Worm (Caenorhabditis elegans) whole organism, L1 larva: ENCODE results near the gene cpt-3.

Experiments used
- C04F5.9 ChIP-seq: sonication (generic microtip); optimal IDR thresholded peaks from 2 replicates; lab custom pipeline; 2016; ENCODE audit warnings: missing genetic modification characterization, missing compliant biosample characterization
- C34B4.2 ChIP-seq: sonication (generic microtip); optimal IDR thresholded peaks from 2 replicates; lab custom pipeline; 2017; ENCODE audit warnings: mild to moderate bottlenecking, missing genetic modification characterization, missing compliant biosample characterization
- ama-1 ChIP-seq: fragments of 150-350 bp; optimal IDR thresholded peaks from 2 replicates; lab custom pipeline; 2014
- blmp-1 ChIP-seq: fragments of 150-350 bp; optimal IDR thresholded peaks from 2 replicates; lab custom pipeline; 2014; ENCODE audit warnings: missing biosample characterization, missing genetic modification characterization
- ceh-63 ChIP-seq: fragments of 200-800 bp; sonication (Bioruptor generic); optimal IDR thresholded peaks from 2 replicates; lab custom pipeline; 2018; ENCODE audit warnings: mild to moderate bottlenecking, missing genetic modification characterization, missing compliant biosample characterization
- ceh-8 ChIP-seq: fragments of 200-800 bp; sonication (Bioruptor generic); optimal IDR thresholded peaks from 2 replicates; lab custom pipeline; 2018; ENCODE audit warnings: mild to moderate bottlenecking, missing genetic modification characterization, moderate library complexity, missing compliant biosample characterization
- ceh-82 ChIP-seq, 3 experiments: fragments of 150-350 bp in 1 of 3; sonication (generic microtip) in 2 of 3; optimal IDR thresholded peaks; 2 replicates each; lab custom pipeline; 2014 to 2017; ENCODE audit warnings: missing biosample characterization in 3 of 3, missing genetic modification characterization in 3 of 3
- dpl-1 ChIP-seq, 3 experiments: fragments of 150-350 bp in 2 of 3; sonication (generic microtip) in 1 of 3; optimal IDR thresholded peaks; 2 replicates each; lab custom pipeline; 2014 to 2017; ENCODE audit warnings: missing biosample characterization in 3 of 3, missing genetic modification characterization in 3 of 3, missing genetic modification reagents in 3 of 3
- efl-1 ChIP-seq, 4 experiments: fragments of 150-350 bp; optimal IDR thresholded peaks in 3 of 4; peaks in 1 of 4; 1 replicate in 1 of 4; 2 replicates in 3 of 4; lab custom pipeline; 2014; ENCODE audit warnings: missing biosample characterization in 2 of 4, missing genetic modification characterization in 2 of 4, missing genetic modification reagents in 2 of 4
- elt-3 ChIP-seq, 6 experiments: fragments of 150-350 bp in 1 of 6; sonication (generic microtip); optimal IDR thresholded peaks; 2 replicates each; lab custom pipeline; 2017 to 2018; ENCODE audit warnings: missing biosample characterization in 6 of 6, missing genetic modification characterization in 6 of 6, inconsistent platforms in 1 of 6
- fkh-8 ChIP-seq: sonication (generic microtip); optimal IDR thresholded peaks from 2 replicates; lab custom pipeline; 2016; ENCODE audit warnings: mild to moderate bottlenecking, missing genetic modification characterization, missing compliant biosample characterization
- fos-1 ChIP-seq: fragments of 150-350 bp; optimal IDR thresholded peaks from 2 replicates; lab custom pipeline; 2014; ENCODE audit warnings: missing biosample characterization, missing genetic modification characterization
- hlh-17 ChIP-seq: fragments of 200-800 bp; sonication (Bioruptor generic); optimal IDR thresholded peaks from 2 replicates; lab custom pipeline; 2018; ENCODE audit warnings: missing genetic modification characterization, mild to moderate bottlenecking, missing compliant biosample characterization, moderate library complexity, borderline replicate concordance
- lin-13 ChIP-seq: fragments of 150-350 bp; optimal IDR thresholded peaks from 2 replicates; lab custom pipeline; 2014; ENCODE audit warnings: missing biosample characterization, missing genetic modification reagents, missing genetic modification characterization
- lin-15B ChIP-seq: fragments of 150-350 bp; sonication (generic microtip); optimal IDR thresholded peaks from 3 replicates; lab custom pipeline; 2014; ENCODE audit warnings: missing biosample characterization, missing genetic modification characterization
- lin-39 ChIP-seq: fragments of 150-350 bp; optimal IDR thresholded peaks from 2 replicates; lab custom pipeline; 2014; ENCODE audit warnings: missing biosample characterization, missing genetic modification reagents, missing genetic modification characterization
- lsy-2 ChIP-seq, 2 experiments: fragments of 150-350 bp; optimal IDR thresholded peaks; 2 replicates each; lab custom pipeline; 2014; ENCODE audit warnings: missing biosample characterization in 2 of 2, missing genetic modification characterization in 2 of 2
- mep-1 ChIP-seq: fragments of 150-350 bp; optimal IDR thresholded peaks from 2 replicates; lab custom pipeline; 2014; ENCODE audit warnings: missing biosample characterization, missing genetic modification characterization
- nhr-11 ChIP-seq: fragments of 150-350 bp; optimal IDR thresholded peaks from 2 replicates; lab custom pipeline; 2014; ENCODE audit warnings: missing biosample characterization, missing genetic modification characterization
- nhr-19 ChIP-seq: fragments of 200-800 bp; sonication (Bioruptor generic); conservative IDR thresholded peaks from 2 replicates; pipeline ENCODE4 v1.3.6; 2022; ENCODE audit warnings: missing genetic modification characterization, missing compliant biosample characterization
- nhr-71 ChIP-seq: sonication (generic microtip); optimal IDR thresholded peaks from 2 replicates; lab custom pipeline; 2016; ENCODE audit warnings: mild to moderate bottlenecking, missing genetic modification characterization, moderate library complexity, missing compliant biosample characterization
- nhr-77 ChIP-seq: fragments of 150-350 bp; optimal IDR thresholded peaks from 2 replicates; lab custom pipeline; 2014; ENCODE audit warnings: missing biosample characterization, missing genetic modification characterization
- pax-3 ChIP-seq: fragments of 200-800 bp; sonication (Bioruptor generic); optimal IDR thresholded peaks from 2 replicates; lab custom pipeline; 2018; ENCODE audit warnings: mild to moderate bottlenecking, missing genetic modification characterization, moderate library complexity, missing compliant biosample characterization
- pqm-1 ChIP-seq: sonication (generic microtip); optimal IDR thresholded peaks from 3 replicates; lab custom pipeline; 2017; ENCODE audit warnings: missing biosample characterization, missing genetic modification characterization
- rnt-1 ChIP-seq: sonication (generic microtip); optimal IDR thresholded peaks from 2 replicates; lab custom pipeline; 2016; ENCODE audit warnings: mild to moderate bottlenecking, missing genetic modification characterization, moderate library complexity, missing compliant biosample characterization
- snu-23 ChIP-seq: sonication (generic microtip); optimal IDR thresholded peaks from 2 replicates; lab custom pipeline; 2016; ENCODE audit warnings: missing genetic modification characterization, missing compliant biosample characterization
- swsn-7 ChIP-seq: sonication (generic microtip); optimal IDR thresholded peaks from 2 replicates; lab custom pipeline; 2016; ENCODE audit warnings: missing genetic modification characterization, missing compliant biosample characterization
- tbx-2 ChIP-seq: sonication (generic microtip); optimal IDR thresholded peaks from 2 replicates; lab custom pipeline; 2016; ENCODE audit warnings: missing genetic modification characterization, missing compliant biosample characterization
- tlp-1 ChIP-seq: fragments of 150-350 bp; optimal IDR thresholded peaks from 2 replicates; lab custom pipeline; 2014; ENCODE audit warnings: missing biosample characterization, missing genetic modification characterization
- unc-130 ChIP-seq: fragments of 150-350 bp; optimal IDR thresholded peaks from 2 replicates; lab custom pipeline; 2017; ENCODE audit warnings: missing biosample characterization, missing genetic modification characterization, inconsistent platforms
- unc-62 ChIP-seq: fragments of 150-350 bp; optimal IDR thresholded peaks from 2 replicates; lab custom pipeline; 2014; ENCODE audit warnings: missing biosample characterization, missing genetic modification reagents, missing genetic modification characterization
- unc-98 ChIP-seq: fragments of 200-800 bp; sonication (Bioruptor generic); IDR thresholded peaks from 2 replicates; pipeline ENCODE4 v1.3.6; 2022; ENCODE audit warnings: missing genetic modification characterization, missing compliant biosample characterization
- xbp-1 ChIP-seq: sonication (generic microtip); optimal IDR thresholded peaks from 2 replicates; lab custom pipeline; 2016; ENCODE audit warnings: missing genetic modification characterization, missing compliant biosample characterization

The cpt-3 gene

ce11 chrIII:2110249-2110648, 27.6 kb downstream of the cpt-3 start, which contains the start of gene Y48G9A.7:
Gene Y48G9A.7 (plus strand): TSS chrIII:2110549.
- TF ChIP-seq blmp-1 (tag; lab: Kevin White, UChicago) (no peak), lsy-2 (tag; optimal IDR thresholded peaks at IDR 0.05; lab: Kevin White, UChicago) (no peak), ceh-82 (tag; optimal IDR thresholded peaks at IDR 0.05; lab: Kevin White, UChicago) (no peak), pax-3 (no peak)

- TF ChIP-seq lin-15B (tag; lab: Kevin White, UChicago) (no peak), dpl-1 (GFP tag; optimal IDR thresholded peaks at IDR 0.05; lab: Kevin White, UChicago) (peak in 1 of 3 experiments; percentile 4), efl-1 (optimal IDR thresholded peaks at IDR 0.05; lab: Kevin White, UChicago) (no peak), efl-1 (GFP tag; optimal IDR thresholded peaks at IDR 0.05 in 1 of 2; lab: Kevin White, UChicago) (peak; percentile 42 to 46)
Measured at ce11 chrIII:2111376-2111775, 28.8 kb downstream of the cpt-3 start.

ce11 chrIII:2112009-2112408, 29.4 kb downstream of the cpt-3 start:
- TF ChIP-seq swsn-7 (no peak), dpl-1 (GFP tag; optimal IDR thresholded peaks at IDR 0.05; lab: Kevin White, UChicago) (no peak), tlp-1 (tag; lab: Kevin White, UChicago) (no peak), mep-1 (tag; lab: Kevin White, UChicago) (no peak), unc-98 (GFP tag; lab: Robert Waterston, UW) (no peak), nhr-19 (GFP tag; lab: Robert Waterston, UW) (no peak), pax-3 (no peak), nhr-77 (no peak)

ce11 chrIII:2112601-2113176, 30.1 kb downstream of the cpt-3 start:
- TF ChIP-seq lin-39 (tag; lab: Kevin White, UChicago) (no peak), efl-1 (optimal IDR thresholded peaks at IDR 0.05; lab: Kevin White, UChicago) (no peak), efl-1 (GFP tag; optimal IDR thresholded peaks at IDR 0.05 in 1 of 2; lab: Kevin White, UChicago) (peak in 1 of 2 experiments; percentile 92), xbp-1 (tag; lab: Kevin White, UChicago) (no peak), hlh-17 (GFP tag; lab: Kevin White, UChicago) (no peak), unc-98 (GFP tag; lab: Robert Waterston, UW) (no peak), nhr-71 (no peak)

ce11 chrIII:2115322-2115721, 32.7 kb downstream of the cpt-3 start:
- TF ChIP-seq blmp-1 (tag; lab: Kevin White, UChicago) (no peak), snu-23 (no peak), pqm-1 (tag; lab: Kevin White, UChicago) (no peak), lin-15B (tag; lab: Kevin White, UChicago) (no peak), nhr-11 (tag; lab: Kevin White, UChicago) (no peak), ceh-63 (GFP tag; lab: Kevin White, UChicago) (no peak), ama-1 (lab: Kevin White, UChicago) (no peak), lin-13 (GFP tag; lab: Kevin White, UChicago) (no peak), rnt-1 (tag; lab: Kevin White, UChicago) (no peak), tbx-2 (tag; lab: Kevin White, UChicago) (no peak), ceh-8 (GFP tag; lab: Kevin White, UChicago) (no peak), nhr-19 (GFP tag; lab: Robert Waterston, UW) (no peak), fos-1 (tag; lab: Kevin White, UChicago) (no peak), unc-62 (GFP tag; lab: Kevin White, UChicago) (no peak), unc-130 (no peak), fkh-8 (tag; lab: Kevin White, UChicago) (no peak), elt-3 (tag; optimal IDR thresholded peaks at IDR 0.05; lab: Kevin White, UChicago) (no peak), efl-1 (optimal IDR thresholded peaks at IDR 0.05; lab: Kevin White, UChicago) (no peak), efl-1 (GFP tag; optimal IDR thresholded peaks at IDR 0.05 in 1 of 2; lab: Kevin White, UChicago) (no peak), C34B4.2 (no peak), C04F5.9 (tag; lab: Kevin White, UChicago) (no peak)
